Worm (Caenorhabditis elegans) whole organism, young adult: Measurements from ENCODE around the gene eri-9.

ENCODE experiments used
- D2030.7 ChIP-seq: fragments of 200-800 bp; sonication (Bioruptor generic); IDR thresholded peaks from 2 replicates; pipeline ENCODE4 v1.3.6; 2022; ENCODE audit warnings: missing genetic modification reagents, missing genetic modification characterization, missing compliant biosample characterization
- F57A8.1 ChIP-seq: fragments of 200-800 bp; sonication (Bioruptor generic); optimal IDR thresholded peaks from 2 replicates; lab custom pipeline; 2018; ENCODE audit warnings: mild to moderate bottlenecking, missing genetic modification characterization, moderate library complexity, missing compliant biosample characterization
- bed-1 ChIP-seq: fragments of 200-800 bp; sonication (Bioruptor generic); IDR thresholded peaks from 2 replicates; pipeline ENCODE4 v1.3.6; 2022; ENCODE audit warnings: missing genetic modification reagents, missing genetic modification characterization, missing compliant biosample characterization
- chd-7 ChIP-seq: sonication (generic microtip); optimal IDR thresholded peaks from 2 replicates; lab custom pipeline; 2016; ENCODE audit warnings: mild to moderate bottlenecking, missing genetic modification characterization, moderate library complexity, missing compliant biosample characterization
- dpl-1 ChIP-seq: fragments of 150-350 bp; optimal IDR thresholded peaks from 2 replicates; lab custom pipeline; 2014; ENCODE audit warnings: missing biosample characterization, missing genetic modification reagents, missing genetic modification characterization
- lsy-27 ChIP-seq: sonication (generic microtip); optimal IDR thresholded peaks from 2 replicates; lab custom pipeline; 2017; ENCODE audit warnings: missing genetic modification characterization, mild to moderate bottlenecking, missing compliant biosample characterization, antibody characterized with exemption, missing genotype, borderline replicate concordance; ENCODE audit not compliant: insufficient read depth
- pbrm-1 ChIP-seq: fragments of 200-800 bp; sonication (Bioruptor generic); IDR thresholded peaks from 2 replicates; pipeline ENCODE4 v1.3.6; 2022; ENCODE audit warnings: missing genetic modification reagents, missing genetic modification characterization, missing compliant biosample characterization
- rpc-1 ChIP-seq, 2 experiments: fragments of 150-350 bp in 1 of 2; sonication (generic microtip) in 1 of 2; optimal IDR thresholded peaks; 2 replicates each; lab custom pipeline; 2014 to 2018; ENCODE audit warnings: missing biosample characterization in 1 of 2, missing genetic modification characterization in 1 of 2, missing genetic modification reagents in 1 of 2, missing genotype in 1 of 2

- TF ChIP-seq dpl-1 (GFP tag; lab: Kevin White, UChicago), result no peak
- no peak for TF ChIP-seq F57A8.1 (GFP tag; lab: Kevin White, UChicago)
- no peak for TF ChIP-seq pbrm-1 (GFP tag; lab: Robert Waterston, UW)
- no peak for TF ChIP-seq lsy-27 (tag; lab: Kevin White, UChicago)
- no peak for TF ChIP-seq chd-7 (tag; lab: Kevin White, UChicago)
- no peak for TF ChIP-seq bed-1
- no peak for TF ChIP-seq rpc-1 (optimal IDR thresholded peaks at IDR 0.05; lab: Kevin White, UChicago)
- no peak for TF ChIP-seq rpc-1 (tag; optimal IDR thresholded peaks at IDR 0.05; lab: Kevin White, UChicago)
- TF ChIP-seq D2030.7 (GFP tag; lab: Robert Waterston, UW), result no peak
Observed at ce11 chrIII:4960204-4960603, 28.0 kb downstream of the eri-9 start, which contains the start of gene C27F2.4.
